Worm (Caenorhabditis elegans) whole organism, L1 larva: ENCODE data around the gene T24C12.3.

ENCODE experiments used
- ama-1 ChIP-seq: fragments of 150-350 bp; optimal IDR thresholded peaks from 2 replicates; lab custom pipeline; 2014
- ceh-63 ChIP-seq: fragments of 200-800 bp; sonication (Bioruptor generic); optimal IDR thresholded peaks from 2 replicates; lab custom pipeline; 2018; ENCODE audit warnings: mild to moderate bottlenecking, missing genetic modification characterization, missing compliant biosample characterization
- ceh-90 ChIP-seq: sonication (generic microtip); optimal IDR thresholded peaks from 2 replicates; lab custom pipeline; 2016; ENCODE audit warnings: missing genetic modification characterization, missing compliant biosample characterization
- fkh-10 ChIP-seq: sonication (generic microtip); optimal IDR thresholded peaks from 2 replicates; lab custom pipeline; 2017; ENCODE audit warnings: missing biosample characterization, missing genetic modification reagents, missing genetic modification characterization
- nhr-85 ChIP-seq: sonication (generic microtip); peaks from one replicate; lab custom pipeline; 2016; ENCODE audit warnings: missing genetic modification characterization, inconsistent platforms, missing compliant biosample characterization
- pqm-1 ChIP-seq: sonication (generic microtip); optimal IDR thresholded peaks from 3 replicates; lab custom pipeline; 2017; ENCODE audit warnings: missing biosample characterization, missing genetic modification characterization
- sox-4 ChIP-seq: sonication (generic microtip); optimal IDR thresholded peaks from 2 replicates; lab custom pipeline; 2016; ENCODE audit warnings: missing genetic modification characterization, missing compliant biosample characterization
- unc-62 ChIP-seq: fragments of 150-350 bp; optimal IDR thresholded peaks from 2 replicates; lab custom pipeline; 2014; ENCODE audit warnings: missing biosample characterization, missing genetic modification reagents, missing genetic modification characterization
- unc-86 ChIP-seq: sonication (generic microtip); optimal IDR thresholded peaks from 2 replicates; lab custom pipeline; 2016; ENCODE audit warnings: missing genetic modification characterization, missing compliant biosample characterization
- xbp-1 ChIP-seq: sonication (generic microtip); optimal IDR thresholded peaks from 2 replicates; lab custom pipeline; 2016; ENCODE audit warnings: missing genetic modification characterization, missing compliant biosample characterization

ce11 chrX:2213400-2214362 lies 10.0 kb upstream of the T24C12.3 start:
- TF ChIP-seq ceh-63 (GFP tag; lab: Kevin White, UChicago) (no peak), unc-62 (GFP tag; lab: Kevin White, UChicago) (no peak), ceh-90 (no peak), xbp-1 (no peak), sox-4 (tag; lab: Kevin White, UChicago) (no peak), pqm-1 (tag; lab: Kevin White, UChicago) (no peak), ama-1 (lab: Kevin White, UChicago) (no peak), nhr-85 (tag; lab: Kevin White, UChicago) (no peak), unc-86 (tag; lab: Kevin White, UChicago) (no peak), fkh-10 (GFP tag; lab: Kevin White, UChicago) (no peak)
